Fruit fly (Drosophila melanogaster) whole organism, prepupa: Measurements from ENCODE around the gene CG31975.

Experiments
- CG10669 ChIP-seq: fragments of 200-800 bp; sonication (Bioruptor generic); optimal IDR thresholded peaks from 3 replicates; lab custom pipeline; 2018; ENCODE audit warnings: missing biosample characterization, mild to moderate bottlenecking, missing genetic modification characterization, moderate library complexity
- CG6163 ChIP-seq: fragments of 200-800 bp; sonication (Bioruptor generic); IDR thresholded peaks from 3 replicates; pipeline ENCODE4 v1.3.6; 2022; ENCODE audit warnings: missing biosample characterization, missing genetic modification characterization
- CG6808 ChIP-seq: fragments of 200-800 bp; sonication (Bioruptor generic); optimal IDR thresholded peaks from 3 replicates; lab custom pipeline; 2017; ENCODE audit warnings: missing biosample characterization, missing genetic modification characterization, mild to moderate bottlenecking, moderate library complexity, missing genetic modification reagents
- CG9139 ChIP-seq: fragments of 200-800 bp; sonication (Bioruptor generic); optimal IDR thresholded peaks from 3 replicates; lab custom pipeline; 2017; ENCODE audit warnings: missing biosample characterization, mild to moderate bottlenecking, missing genetic modification characterization
- Gug ChIP-seq: fragments of 200-800 bp; sonication (Bioruptor generic); IDR thresholded peaks from 2 replicates; pipeline ENCODE4 v1.3.6; 2022; ENCODE audit warnings: missing biosample characterization, missing genetic modification characterization
- dac ChIP-seq: fragments of 200-800 bp; sonication (Bioruptor generic); optimal IDR thresholded peaks from 2 replicates; lab custom pipeline; 2017; ENCODE audit warnings: missing biosample characterization, mild to moderate bottlenecking, missing genetic modification characterization
- fd59A ChIP-seq: fragments of 200-800 bp; sonication (Bioruptor generic); optimal IDR thresholded peaks from 2 replicates; lab custom pipeline; 2017; ENCODE audit warnings: missing biosample characterization, mild to moderate bottlenecking, missing genetic modification characterization, missing genetic modification reagents
- lz ChIP-seq: fragments of 200-800 bp; sonication (Bioruptor generic); optimal IDR thresholded peaks from 3 replicates; lab custom pipeline; 2016; ENCODE audit warnings: missing biosample characterization, missing genetic modification characterization
- ss ChIP-seq, 2 experiments: fragments of 200-800 bp; sonication (Bioruptor generic); optimal IDR thresholded peaks; 2 replicates in 1 of 2; 3 replicates in 1 of 2; lab custom pipeline; 2017 to 2018; ENCODE audit warnings: mild to moderate bottlenecking in 2 of 2, missing biosample characterization in 2 of 2, missing genetic modification characterization in 2 of 2, moderate library complexity in 1 of 2
- topi ChIP-seq: fragments of 200-800 bp; sonication (Bioruptor generic); optimal IDR thresholded peaks from 3 replicates; lab custom pipeline; 2016; ENCODE audit warnings: missing biosample characterization, missing genetic modification characterization

- no peak for TF ChIP-seq CG10669 (GFP tag; lab: Kevin White, UChicago)
- no peak for TF ChIP-seq CG9139
- TF ChIP-seq CG6808 (GFP tag; lab: Kevin White, UChicago), result no peak
- TF ChIP-seq Gug (GFP tag; lab: Robert Waterston, UW), result no peak
- TF ChIP-seq lz (GFP tag; lab: Kevin White, UChicago), result no peak
- TF ChIP-seq ss (GFP tag; optimal IDR thresholded peaks at IDR 0.05; lab: Kevin White, UChicago), result no peak
- TF ChIP-seq dac, result no peak
- no peak for TF ChIP-seq topi (GFP tag; lab: Kevin White, UChicago)
- no peak for TF ChIP-seq fd59A (GFP tag; lab: Kevin White, UChicago)
- TF ChIP-seq CG6163 (GFP tag; lab: Robert Waterston, UW), result no peak
These were observed 24.4 kb downstream of the CG31975 start, which contains the start of gene CG13694 for dm6 chr2L:116388-116787.
